Fruit fly (Drosophila melanogaster) whole organism, wandering third instar larva: ENCODE results near the gene Cyp311a1.

Experiments
- Abd-B ChIP-seq: fragments of >200 bp; optimal IDR thresholded peaks from 2 replicates; lab custom pipeline; 2017; ENCODE audit warnings: missing biosample characterization, missing genetic modification characterization
- Rel ChIP-seq, 2 experiments: fragments of 200-800 bp; sonication (Bioruptor generic) in 1 of 2; optimal IDR thresholded peaks; 2 replicates in 1 of 2; 3 replicates in 1 of 2; lab custom pipeline; 2016 to 2019; ENCODE audit warnings: mild to moderate bottlenecking in 2 of 2, missing biosample characterization in 2 of 2, missing genetic modification characterization in 2 of 2, moderate library complexity in 1 of 2
- brk ChIP-seq: fragments of 200-800 bp; sonication (Bioruptor generic); optimal IDR thresholded peaks from 2 replicates; lab custom pipeline; 2016; ENCODE audit warnings: missing biosample characterization, mild to moderate bottlenecking, missing genetic modification characterization
- dmrt93B ChIP-seq: fragments of 200-800 bp; sonication (Bioruptor generic); optimal IDR thresholded peaks from 2 replicates; lab custom pipeline; 2018; ENCODE audit warnings: missing biosample characterization, mild to moderate bottlenecking, missing genetic modification characterization
- foxo ChIP-seq, 2 experiments: fragments of 200-800 bp; sonication (Bioruptor generic); optimal IDR thresholded peaks; 2 replicates in 1 of 2; 3 replicates in 1 of 2; lab custom pipeline; 2016 to 2017; ENCODE audit warnings: missing biosample characterization in 2 of 2, missing genetic modification characterization in 2 of 2
- fru ChIP-seq: fragments of 200-800 bp; sonication (Bioruptor generic); optimal IDR thresholded peaks from 3 replicates; lab custom pipeline; 2016; ENCODE audit warnings: missing biosample characterization, mild to moderate bottlenecking, missing genetic modification characterization
- psq ChIP-seq: fragments of 200-800 bp; sonication (Bioruptor generic); optimal IDR thresholded peaks from 3 replicates; lab custom pipeline; 2017; ENCODE audit warnings: missing biosample characterization, mild to moderate bottlenecking, missing genetic modification characterization, moderate library complexity
- sv ChIP-seq: fragments of 200-800 bp; sonication (Bioruptor generic); optimal IDR thresholded peaks from 3 replicates; lab custom pipeline; 2016; ENCODE audit warnings: missing biosample characterization, missing genetic modification characterization
- usp ChIP-seq: fragments of >200 bp; optimal IDR thresholded peaks from 2 replicates; lab custom pipeline; 2017; ENCODE audit warnings: missing biosample characterization, missing genetic modification characterization

DNA sequence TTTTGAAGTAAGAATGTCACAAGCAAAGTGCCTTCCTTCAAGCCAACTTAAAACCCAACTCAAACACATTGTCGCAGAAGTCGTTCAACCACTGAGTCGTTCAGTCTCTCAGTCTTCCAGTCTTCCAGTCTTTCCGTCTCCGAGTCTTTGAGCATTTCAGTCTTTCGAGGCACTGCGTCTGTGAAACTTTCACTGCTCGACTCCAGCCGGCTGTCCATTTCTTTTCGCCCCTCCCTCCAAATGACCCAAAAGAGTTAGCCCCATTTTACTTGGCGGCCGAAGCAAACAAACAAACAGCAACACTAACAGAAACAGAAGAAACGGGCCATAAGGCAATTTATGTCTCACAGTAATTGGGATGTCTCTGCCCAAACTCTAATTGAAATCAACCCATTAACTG, 30.3 kb downstream of the Cyp311a1 start:
- TF ChIP-seq brk (no peak), fru (GFP tag; lab: Kevin White, UChicago) (no peak), usp (GFP tag; lab: Kevin White, UChicago) (no peak), Abd-B (GFP tag; lab: Kevin White, UChicago) (no peak), sv (no peak), dmrt93B (no peak), foxo (GFP tag; optimal IDR thresholded peaks at IDR 0.05; lab: Kevin White, UChicago) (no peak), Rel (GFP tag; optimal IDR thresholded peaks at IDR 0.05; lab: Kevin White, UChicago) (no peak), Rel (tag; optimal IDR thresholded peaks at IDR 0.05; lab: Kevin White, UChicago) (no peak), psq (no peak)
